Worm (Caenorhabditis elegans) whole organism, young adult: ENCODE results near the gene rtfo-1.

Source experiments
- B0035.1 ChIP-seq: sonication (generic microtip); optimal IDR thresholded peaks from 2 replicates; lab custom pipeline; 2016; ENCODE audit warnings: missing genetic modification characterization, mild to moderate bottlenecking, missing compliant biosample characterization, missing genotype, missing genetic modification reagents
- B0261.1 ChIP-seq: sonication (generic microtip); optimal IDR thresholded peaks from 2 replicates; lab custom pipeline; 2016; ENCODE audit warnings: mild to moderate bottlenecking, missing genetic modification characterization, moderate library complexity, missing compliant biosample characterization
- C06A6.2 ChIP-seq: fragments of 200-800 bp; sonication (Bioruptor generic); conservative IDR thresholded peaks from 2 replicates; pipeline ENCODE4 v1.3.6; 2022; ENCODE audit warnings: missing genetic modification characterization, missing compliant biosample characterization
- D2030.7 ChIP-seq: fragments of 200-800 bp; sonication (Bioruptor generic); IDR thresholded peaks from 2 replicates; pipeline ENCODE4 v1.3.6; 2022; ENCODE audit warnings: missing genetic modification reagents, missing genetic modification characterization, missing compliant biosample characterization
- F22D6.2 ChIP-seq: sonication (generic microtip); optimal IDR thresholded peaks from 2 replicates; lab custom pipeline; 2016; ENCODE audit warnings: mild to moderate bottlenecking, missing genetic modification characterization, missing compliant biosample characterization
- F23B12.7 ChIP-seq: sonication (generic microtip); optimal IDR thresholded peaks from 2 replicates; lab custom pipeline; 2017; ENCODE audit warnings: missing genetic modification characterization, mild to moderate bottlenecking, missing compliant biosample characterization, antibody characterized with exemption, moderate library complexity; ENCODE audit not compliant: insufficient read depth
- F33H1.4 ChIP-seq: fragments of 200-800 bp; sonication (Bioruptor generic); IDR thresholded peaks from 2 replicates; pipeline ENCODE4 v1.3.6; 2022; ENCODE audit warnings: missing genetic modification reagents, missing genetic modification characterization, missing compliant biosample characterization
- F49E8.2 ChIP-seq: sonication (generic microtip); optimal IDR thresholded peaks from 3 replicates; lab custom pipeline; 2017; ENCODE audit warnings: missing genetic modification characterization, mild to moderate bottlenecking, missing compliant biosample characterization, antibody characterized with exemption, moderate library complexity; ENCODE audit not compliant: insufficient read depth
- F57A8.1 ChIP-seq: fragments of 200-800 bp; sonication (Bioruptor generic); optimal IDR thresholded peaks from 2 replicates; lab custom pipeline; 2018; ENCODE audit warnings: mild to moderate bottlenecking, missing genetic modification characterization, moderate library complexity, missing compliant biosample characterization
- T07F8.4 ChIP-seq: sonication (generic microtip); optimal IDR thresholded peaks from 2 replicates; lab custom pipeline; 2016; ENCODE audit warnings: mild to moderate bottlenecking, missing genetic modification characterization, moderate library complexity, missing compliant biosample characterization
- Y95B8A.8 ChIP-seq: fragments of 200-800 bp; sonication (Bioruptor generic); IDR thresholded peaks from 2 replicates; pipeline ENCODE4 v1.3.6; 2022; ENCODE audit warnings: missing genetic modification reagents, missing genetic modification characterization, missing compliant biosample characterization
- ZK185.1 ChIP-seq: sonication (generic microtip); optimal IDR thresholded peaks from 2 replicates; lab custom pipeline; 2016; ENCODE audit warnings: mild to moderate bottlenecking, missing genetic modification characterization, missing compliant biosample characterization; ENCODE audit not compliant: poor library complexity, severe bottlenecking
- ama-1 ChIP-seq, 3 experiments: fragments of 150-350 bp in 1 of 3; sonication (generic microtip) in 2 of 3; optimal IDR thresholded peaks; 2 replicates each; lab custom pipeline; 2014 to 2018; ENCODE audit warnings: missing biosample characterization in 2 of 3, missing genetic modification characterization in 2 of 3, missing genetic modification reagents in 2 of 3
- aptf-2 ChIP-seq: fragments of 200-800 bp; sonication (Bioruptor generic); conservative IDR thresholded peaks from 2 replicates; pipeline ENCODE4 v1.3.6; 2022; ENCODE audit warnings: missing genetic modification reagents, missing genetic modification characterization, missing compliant biosample characterization
- attf-3 ChIP-seq: fragments of 200-800 bp; sonication (Bioruptor generic); conservative IDR thresholded peaks from 2 replicates; pipeline ENCODE4 v1.3.6; 2022; ENCODE audit warnings: missing genetic modification reagents, missing genetic modification characterization, missing compliant biosample characterization
- attf-5 ChIP-seq: fragments of 200-800 bp; sonication (Bioruptor generic); optimal IDR thresholded peaks from 2 replicates; lab custom pipeline; 2018; ENCODE audit warnings: mild to moderate bottlenecking, missing genetic modification characterization, missing compliant biosample characterization
- bed-1 ChIP-seq: fragments of 200-800 bp; sonication (Bioruptor generic); IDR thresholded peaks from 2 replicates; pipeline ENCODE4 v1.3.6; 2022; ENCODE audit warnings: missing genetic modification reagents, missing genetic modification characterization, missing compliant biosample characterization
- ceh-27 ChIP-seq: fragments of 200-800 bp; sonication (Bioruptor generic); optimal IDR thresholded peaks from 2 replicates; lab custom pipeline; 2018; ENCODE audit warnings: mild to moderate bottlenecking, missing genetic modification characterization, moderate library complexity, missing compliant biosample characterization
- ceh-91 ChIP-seq: fragments of 200-800 bp; sonication (Bioruptor generic); IDR thresholded peaks from 2 replicates; pipeline ENCODE4 v1.3.6; 2022; ENCODE audit warnings: missing genetic modification reagents, missing genetic modification characterization, missing compliant biosample characterization
- die-1 ChIP-seq: sonication (generic microtip); optimal IDR thresholded peaks from 2 replicates; lab custom pipeline; 2016; ENCODE audit warnings: missing genotype, mild to moderate bottlenecking, missing genetic modification characterization, missing compliant biosample characterization
- dox-1 ChIP-seq: fragments of 200-800 bp; sonication (Bioruptor generic); IDR thresholded peaks from 2 replicates; pipeline ENCODE4 v1.3.6; 2022; ENCODE audit warnings: missing genetic modification reagents, missing genetic modification characterization, missing compliant biosample characterization
- dpff-1 ChIP-seq: sonication (generic microtip); optimal IDR thresholded peaks from 2 replicates; lab custom pipeline; 2017; ENCODE audit warnings: mild to moderate bottlenecking, missing genetic modification characterization, missing compliant biosample characterization
- egl-44 ChIP-seq: fragments of 200-800 bp; sonication (Bioruptor generic); IDR thresholded peaks from 2 replicates; pipeline ENCODE4 v1.3.6; 2022; ENCODE audit warnings: missing genetic modification reagents, missing genetic modification characterization, missing compliant biosample characterization
- ekl-4 ChIP-seq: fragments of 200-800 bp; sonication (Bioruptor generic); IDR thresholded peaks from 2 replicates; pipeline ENCODE4 v1.3.6; 2022; ENCODE audit warnings: missing genetic modification reagents, missing genetic modification characterization, missing compliant biosample characterization
- ets-4 ChIP-seq: fragments of 200-800 bp; sonication (Bioruptor generic); optimal IDR thresholded peaks from 2 replicates; lab custom pipeline; 2018; ENCODE audit warnings: mild to moderate bottlenecking, missing genetic modification characterization, missing compliant biosample characterization
- hrde-1 ChIP-seq: sonication (generic microtip); optimal IDR thresholded peaks from 2 replicates; lab custom pipeline; 2016; ENCODE audit warnings: missing genetic modification characterization, mild to moderate bottlenecking, missing compliant biosample characterization, moderate library complexity, missing genotype, missing genetic modification reagents, borderline replicate concordance
- lag-1 ChIP-seq: fragments of 200-800 bp; sonication (Bioruptor generic); IDR thresholded peaks from 2 replicates; pipeline ENCODE4 v1.3.6; 2022; ENCODE audit warnings: missing genetic modification reagents, missing genetic modification characterization, missing compliant biosample characterization
- let-526 ChIP-seq: fragments of 200-800 bp; sonication (Bioruptor generic); IDR thresholded peaks from 2 replicates; pipeline ENCODE4 v1.3.6; 2022; ENCODE audit warnings: missing genetic modification reagents, missing genetic modification characterization, missing compliant biosample characterization
- let-607 ChIP-seq, 2 experiments: fragments of 200-800 bp in 1 of 2; sonication (Bioruptor generic) in 1 of 2; sonication (generic microtip) in 1 of 2; optimal IDR thresholded peaks; 2 replicates each; lab custom pipeline; 2016 to 2018; ENCODE audit warnings: mild to moderate bottlenecking in 2 of 2, missing compliant biosample characterization in 2 of 2, missing genetic modification characterization in 2 of 2, moderate library complexity in 2 of 2, missing genotype in 1 of 2
- lin-26 ChIP-seq: fragments of 200-800 bp; sonication (Bioruptor generic); IDR thresholded peaks from 2 replicates; pipeline ENCODE4 v1.3.6; 2022; ENCODE audit warnings: missing genetic modification reagents, missing genetic modification characterization, missing compliant biosample characterization
- mcd-1 ChIP-seq: fragments of 200-800 bp; sonication (Bioruptor generic); IDR thresholded peaks from 2 replicates; pipeline ENCODE4 v1.3.6; 2022; ENCODE audit warnings: missing genetic modification reagents, missing genetic modification characterization, missing compliant biosample characterization
- nfya-1 ChIP-seq: sonication (generic microtip); optimal IDR thresholded peaks from 2 replicates; lab custom pipeline; 2017; ENCODE audit warnings: antibody characterized with exemption, missing compliant biosample characterization, missing genetic modification characterization, borderline replicate concordance; ENCODE audit not compliant: insufficient read depth
- nfyb-1 ChIP-seq: fragments of 200-800 bp; sonication (Bioruptor generic); IDR thresholded peaks from 2 replicates; pipeline ENCODE4 v1.3.6; 2022; ENCODE audit warnings: missing genetic modification reagents, missing genetic modification characterization, missing compliant biosample characterization
- nhr-90 ChIP-seq: sonication (generic microtip); optimal IDR thresholded peaks from 2 replicates; lab custom pipeline; 2016; ENCODE audit warnings: missing genotype, mild to moderate bottlenecking, missing genetic modification characterization, missing compliant biosample characterization
- pha-4 ChIP-seq: fragments of 150-350 bp; sonication (generic microtip); optimal IDR thresholded peaks from 2 replicates; lab custom pipeline; 2014; ENCODE audit warnings: missing biosample characterization, missing genetic modification reagents, missing genetic modification characterization
- repo-1 ChIP-seq: sonication (generic microtip); optimal IDR thresholded peaks from 2 replicates; lab custom pipeline; 2017; ENCODE audit warnings: mild to moderate bottlenecking, missing genetic modification characterization, missing compliant biosample characterization
- sdz-38 ChIP-seq: sonication (generic microtip); optimal IDR thresholded peaks from 2 replicates; lab custom pipeline; 2016; ENCODE audit warnings: missing genotype, missing genetic modification characterization, missing compliant biosample characterization
- snpc-1.3 ChIP-seq: sonication (generic microtip); optimal IDR thresholded peaks from 2 replicates; lab custom pipeline; 2017; ENCODE audit warnings: missing genetic modification characterization, mild to moderate bottlenecking, missing compliant biosample characterization, antibody characterized with exemption, moderate library complexity, missing genotype, missing genetic modification reagents; ENCODE audit not compliant: insufficient read depth
- snpc-4 ChIP-seq, 5 experiments: fragments of 150-350 bp in 1 of 5; sonication (generic microtip) in 4 of 5; optimal IDR thresholded peaks; 2 replicates each; lab custom pipeline; 2014 to 2018; ENCODE audit warnings: missing genetic modification characterization in 5 of 5, missing biosample characterization in 3 of 5, antibody characterized with exemption in 2 of 5, mild to moderate bottlenecking in 2 of 5, missing compliant biosample characterization in 2 of 5, missing genotype in 2 of 5, moderate library complexity in 2 of 5, missing genetic modification reagents in 1 of 5
- sptf-2 ChIP-seq: fragments of 200-800 bp; sonication (Bioruptor generic); optimal IDR thresholded peaks from 2 replicates; lab custom pipeline; 2018; ENCODE audit warnings: mild to moderate bottlenecking, missing genetic modification characterization, missing compliant biosample characterization
- tbx-9 ChIP-seq: sonication (generic microtip); optimal IDR thresholded peaks from 2 replicates; lab custom pipeline; 2016; ENCODE audit warnings: borderline replicate concordance, missing genetic modification characterization, inconsistent platforms, missing compliant biosample characterization
- tlf-1 ChIP-seq: fragments of 200-800 bp; sonication (Bioruptor generic); optimal IDR thresholded peaks from 2 replicates; lab custom pipeline; 2018; ENCODE audit warnings: mild to moderate bottlenecking, missing genetic modification characterization, missing compliant biosample characterization
- ztf-22 ChIP-seq: fragments of 200-800 bp; sonication (Bioruptor generic); optimal IDR thresholded peaks from 2 replicates; lab custom pipeline; 2018; ENCODE audit warnings: mild to moderate bottlenecking, missing genetic modification characterization, moderate library complexity, missing compliant biosample characterization
- ztf-26 ChIP-seq: sonication (generic microtip); optimal IDR thresholded peaks from 2 replicates; lab custom pipeline; 2017; ENCODE audit warnings: missing genetic modification characterization, missing compliant biosample characterization
- ztf-3 ChIP-seq: fragments of 200-800 bp; sonication (Bioruptor generic); optimal IDR thresholded peaks from 2 replicates; lab custom pipeline; 2018; ENCODE audit warnings: mild to moderate bottlenecking, missing genetic modification characterization, missing compliant biosample characterization
- ztf-6 ChIP-seq: fragments of 200-800 bp; sonication (Bioruptor generic); IDR thresholded peaks from 2 replicates; pipeline ENCODE4 v1.3.6; 2022; ENCODE audit warnings: missing genetic modification reagents, missing genetic modification characterization, missing compliant biosample characterization

rtfo-1 gene

ce11 chrV:9546860-9547269 lies 35.6 kb downstream of the rtfo-1 start, which contains the start of gene his-37 (continued):
- peak; percentile 93 to 95 for TF ChIP-seq let-607 (tag; optimal IDR thresholded peaks at IDR 0.05; lab: Kevin White, UChicago)
- peak; percentile 93 for TF ChIP-seq ZK185.1 (tag; lab: Kevin White, UChicago)
- 0 out of 2 replicates have a peak, but pooled peaks have one; percentile 13 for TF ChIP-seq D2030.7 (GFP tag; lab: Robert Waterston, UW)
- peak; percentile 72 for TF ChIP-seq attf-3 (GFP tag; lab: Robert Waterston, UW)
- peak; percentile 97 for TF ChIP-seq tlf-1 (GFP tag; lab: Kevin White, UChicago)
- TF ChIP-seq F22D6.2 (tag; lab: Kevin White, UChicago) = peak; percentile 92
- no peak for TF ChIP-seq sptf-2 (GFP tag; lab: Kevin White, UChicago)
- peak; percentile 99 for TF ChIP-seq ceh-27 (GFP tag; lab: Kevin White, UChicago)
- peak; percentile 43 for TF ChIP-seq snpc-4 (GFP tag; optimal IDR thresholded peaks at IDR 0.05; lab: Kevin White, UChicago)
- TF ChIP-seq snpc-4 (tag; optimal IDR thresholded peaks at IDR 0.05; lab: Kevin White, UChicago) = peak; percentile 77 to 89 (median 84)
- TF ChIP-seq ztf-22 (GFP tag; lab: Kevin White, UChicago) = peak; percentile 94
- peak; percentile 97 for TF ChIP-seq nfyb-1
- TF ChIP-seq hrde-1 (tag; lab: Kevin White, UChicago) = no peak
- peak; percentile 70 for TF ChIP-seq ama-1 (optimal IDR thresholded peaks at IDR 0.05; lab: Kevin White, UChicago)
- no peak for TF ChIP-seq ama-1 (GFP tag; optimal IDR thresholded peaks at IDR 0.05; lab: Kevin White, UChicago)
- peak; percentile 98 for TF ChIP-seq ets-4 (GFP tag; lab: Kevin White, UChicago)
- TF ChIP-seq repo-1 (tag; lab: Kevin White, UChicago) = peak; percentile 94
- TF ChIP-seq let-526 (GFP tag; lab: Robert Waterston, UW) = peak; percentile 70
- TF ChIP-seq aptf-2 (GFP tag; lab: Robert Waterston, UW) = no peak
- peak; percentile 96 for TF ChIP-seq C06A6.2 (GFP tag; lab: Robert Waterston, UW)
- TF ChIP-seq lag-1 = no peak
- TF ChIP-seq attf-5 = peak; percentile 98
- peak; percentile 93 for TF ChIP-seq ztf-6 (GFP tag; lab: Robert Waterston, UW)
- TF ChIP-seq T07F8.4 = no peak
- no peak for TF ChIP-seq F57A8.1 (GFP tag; lab: Kevin White, UChicago)
- TF ChIP-seq lin-26 (GFP tag; lab: Robert Waterston, UW) = peak; percentile 69
- 0 out of 2 replicates have a peak, but pooled peaks have one; percentile 48 for TF ChIP-seq Y95B8A.8
- TF ChIP-seq F33H1.4 = peak; percentile 55
- peak; percentile 65 for TF ChIP-seq die-1
- TF ChIP-seq dox-1 = peak; percentile 98
- peak; percentile 69 for TF ChIP-seq B0035.1 (tag; lab: Kevin White, UChicago)
- TF ChIP-seq snpc-1.3 (tag; lab: Kevin White, UChicago) = peak; percentile 26
- TF ChIP-seq nfya-1 (tag; lab: Kevin White, UChicago) = no peak
- TF ChIP-seq F49E8.2 (tag; lab: Kevin White, UChicago) = no peak
- peak; percentile 98 for TF ChIP-seq ztf-26
- peak; percentile 93 for TF ChIP-seq mcd-1
- no peak for TF ChIP-seq bed-1
- no peak for TF ChIP-seq tbx-9 (tag; lab: Kevin White, UChicago)
- peak; percentile 93 for TF ChIP-seq ekl-4
- peak; percentile 94 for TF ChIP-seq F23B12.7 (tag; lab: Kevin White, UChicago)
- TF ChIP-seq B0261.1 (tag; lab: Kevin White, UChicago) = peak; percentile 29
- TF ChIP-seq sdz-38 (tag; lab: Kevin White, UChicago) = no peak
- no peak for TF ChIP-seq dpff-1
- TF ChIP-seq nhr-90 (tag; lab: Kevin White, UChicago) = peak; percentile 95
- peak; percentile 96 for TF ChIP-seq egl-44
- TF ChIP-seq ztf-3 (GFP tag; lab: Kevin White, UChicago) = peak; percentile 78
- peak; percentile 96 for TF ChIP-seq pha-4 (tag; lab: Kevin White, UChicago)
- no peak for TF ChIP-seq ceh-91 (GFP tag; lab: Robert Waterston, UW)
